Fruit fly (Drosophila melanogaster) whole organism, embryonic: Measurements from ENCODE around the gene drpr.
A peak's percentile ranks its signal among the peaks of the same experiment; 100 is the strongest.

Source experiments
- Awh ChIP-seq: fragments of 200-800 bp; sonication (Bioruptor generic); IDR thresholded peaks from 2 replicates; pipeline ENCODE4, ENCODE4 v1.3.6; 2022; ENCODE audit warnings: missing biosample characterization, missing genetic modification characterization
- CG10147 ChIP-seq: fragments of 200-800 bp; sonication (Bioruptor generic); optimal IDR thresholded peaks from 2 replicates; lab custom pipeline; 2019; ENCODE audit warnings: missing biosample characterization, mild to moderate bottlenecking, missing genetic modification characterization, moderate library complexity
- CG10654 ChIP-seq: fragments of 200-800 bp; sonication (Bioruptor generic); optimal IDR thresholded peaks from 2 replicates; lab custom pipeline; 2016; ENCODE audit warnings: missing biosample characterization, missing genetic modification characterization
- CG11093 ChIP-seq: fragments of 200-800 bp; sonication (Bioruptor generic); IDR thresholded peaks from 3 replicates; pipeline ENCODE4 v1.3.6; 2022; ENCODE audit warnings: missing biosample characterization, missing genetic modification characterization
- CG11456 ChIP-seq: fragments of 200-800 bp; sonication (Bioruptor generic); IDR thresholded peaks from 3 replicates; pipeline ENCODE4 v1.3.6; 2022; ENCODE audit warnings: missing biosample characterization, missing genetic modification characterization
- CG11560 ChIP-seq: fragments of 200-800 bp; sonication (Bioruptor generic); IDR thresholded peaks from 3 replicates; pipeline ENCODE4 v1.3.6; 2022; ENCODE audit warnings: missing biosample characterization, missing genetic modification characterization
- CG15479 ChIP-seq: fragments of 200-800 bp; sonication (Bioruptor generic); optimal IDR thresholded peaks from 3 replicates; lab custom pipeline; 2019; ENCODE audit warnings: missing biosample characterization, mild to moderate bottlenecking, missing genetic modification characterization, moderate library complexity
- CG1647 ChIP-seq: fragments of 200-800 bp; sonication (Bioruptor generic); optimal IDR thresholded peaks from 3 replicates; lab custom pipeline; 2016; ENCODE audit warnings: missing biosample characterization, missing genetic modification characterization
- CG17186 ChIP-seq: fragments of 200-800 bp; sonication (Bioruptor generic); optimal IDR thresholded peaks from 3 replicates; lab custom pipeline; 2017; ENCODE audit warnings: missing biosample characterization, missing genetic modification reagents, missing genetic modification characterization
- CG17361 ChIP-seq: fragments of 200-800 bp; sonication (Bioruptor generic); IDR thresholded peaks from 3 replicates; pipeline ENCODE4 v1.3.6; 2022; ENCODE audit warnings: missing biosample characterization, missing genetic modification characterization
- CG1792 ChIP-seq: fragments of 200-800 bp; sonication (Bioruptor generic); optimal IDR thresholded peaks from 2 replicates; lab custom pipeline; 2016; ENCODE audit warnings: missing biosample characterization, missing genetic modification characterization
- CG2202 ChIP-seq: fragments of 200-800 bp; sonication (Bioruptor generic); optimal IDR thresholded peaks from 2 replicates; lab custom pipeline; 2018; ENCODE audit warnings: missing biosample characterization, mild to moderate bottlenecking, missing genetic modification characterization
- CG2889 ChIP-seq: fragments of 200-800 bp; sonication (Bioruptor generic); IDR thresholded peaks from 3 replicates; pipeline ENCODE4 v1.3.6; 2022; ENCODE audit warnings: missing biosample characterization, missing genetic modification characterization
- CG32772 ChIP-seq: fragments of 200-800 bp; sonication (Bioruptor generic); IDR thresholded peaks from 2 replicates; pipeline ENCODE4 v1.3.6; 2022; ENCODE audit warnings: missing biosample characterization, missing genetic modification characterization
- CG42726 ChIP-seq: fragments of 200-800 bp; sonication (Bioruptor generic); IDR thresholded peaks from 2 replicates; pipeline ENCODE4 v1.3.6; 2022; ENCODE audit warnings: missing biosample characterization, missing genetic modification characterization; ENCODE audit not compliant: partially characterized antibody
- CG43689 ChIP-seq: fragments of 200-800 bp; sonication (Bioruptor generic); IDR thresholded peaks from 2 replicates; pipeline ENCODE4 v1.3.6; 2022; ENCODE audit warnings: missing biosample characterization, missing genetic modification characterization
- CG8290 ChIP-seq, 3 experiments: fragments of 200-800 bp; sonication (Bioruptor generic); optimal IDR thresholded peaks; 2 replicates each; lab custom pipeline; 2016 to 2019; ENCODE audit warnings: missing biosample characterization in 3 of 3, missing genetic modification characterization in 3 of 3, mild to moderate bottlenecking in 2 of 3, moderate library complexity in 1 of 3
- CG8765 ChIP-seq: fragments of 200-800 bp; sonication (Bioruptor generic); IDR thresholded peaks from 2 replicates; pipeline ENCODE4 v1.3.6; 2022; ENCODE audit warnings: missing biosample characterization, missing genetic modification characterization
- CG9215 ChIP-seq: fragments of 200-800 bp; sonication (Bioruptor generic); IDR thresholded peaks from 2 replicates; pipeline ENCODE4 v1.3.6; 2022; ENCODE audit warnings: missing biosample characterization, missing genetic modification characterization
- Camta ChIP-seq: fragments of 200-800 bp; sonication (Bioruptor generic); optimal IDR thresholded peaks from 2 replicates; lab custom pipeline; 2016; ENCODE audit warnings: missing biosample characterization, missing genetic modification characterization
- Hsf ChIP-seq: fragments of 200-800 bp; sonication (Bioruptor generic); optimal IDR thresholded peaks from 3 replicates; lab custom pipeline; 2016; ENCODE audit warnings: missing biosample characterization, missing genetic modification characterization
- MTF-1 ChIP-seq: fragments of 200-800 bp; sonication (Bioruptor generic); optimal IDR thresholded peaks from 2 replicates; lab custom pipeline; 2018; ENCODE audit warnings: missing biosample characterization, mild to moderate bottlenecking, missing genetic modification characterization, borderline replicate concordance
- NC2α ChIP-seq: fragments of 200-800 bp; sonication (Bioruptor generic); optimal IDR thresholded peaks from 2 replicates; lab custom pipeline; 2016; ENCODE audit warnings: missing biosample characterization, missing genetic modification characterization
- Poxn ChIP-seq: fragments of 200-800 bp; sonication (Bioruptor generic); IDR thresholded peaks from 2 replicates; pipeline ENCODE4 v1.3.6; 2022; ENCODE audit warnings: missing biosample characterization, missing genetic modification characterization
- Ssrp ChIP-seq: fragments of 200-800 bp; sonication (Bioruptor generic); optimal IDR thresholded peaks from 2 replicates; lab custom pipeline; 2018; ENCODE audit warnings: missing biosample characterization, mild to moderate bottlenecking, missing genetic modification characterization, moderate library complexity
- Stat92E ChIP-seq, 3 experiments: fragments of >200 bp in 2 of 3; fragments of 200-800 bp in 1 of 3; sonication (Bioruptor generic) in 1 of 3; optimal IDR thresholded peaks; 2 replicates each; lab custom pipeline; 2017 to 2019; ENCODE audit warnings: missing biosample characterization in 3 of 3, missing genetic modification characterization in 3 of 3, mild to moderate bottlenecking in 1 of 3, moderate library complexity in 1 of 3
- ac ChIP-seq: fragments of 200-800 bp; sonication (Bioruptor generic); optimal IDR thresholded peaks from 3 replicates; lab custom pipeline; 2017; ENCODE audit warnings: missing biosample characterization, mild to moderate bottlenecking, missing genetic modification characterization
- crp ChIP-seq, 2 experiments: fragments of 200-800 bp; sonication (Bioruptor generic); optimal IDR thresholded peaks; 2 replicates in 1 of 2; 3 replicates in 1 of 2; lab custom pipeline; 2017; ENCODE audit warnings: missing biosample characterization in 2 of 2, missing genetic modification characterization in 2 of 2, mild to moderate bottlenecking in 1 of 2, moderate library complexity in 1 of 2
- dimm ChIP-seq: fragments of 200-800 bp; sonication (Bioruptor generic); IDR thresholded peaks from 2 replicates; pipeline ENCODE4 v1.3.6; 2022; ENCODE audit warnings: missing biosample characterization, missing genetic modification characterization
- fd96Cb ChIP-seq: fragments of 200-800 bp; sonication (Bioruptor generic); optimal IDR thresholded peaks from 2 replicates; lab custom pipeline; 2018; ENCODE audit warnings: missing biosample characterization, mild to moderate bottlenecking, missing genetic modification characterization, moderate library complexity
- gro ChIP-seq: fragments of 200-800 bp; sonication (Bioruptor generic); optimal IDR thresholded peaks from 2 replicates; lab custom pipeline; 2016; ENCODE audit warnings: missing biosample characterization, missing genetic modification characterization
- jing ChIP-seq: fragments of 200-800 bp; sonication (Bioruptor generic); optimal IDR thresholded peaks from 2 replicates; lab custom pipeline; 2018; ENCODE audit warnings: missing biosample characterization, mild to moderate bottlenecking, missing genetic modification characterization
- lola ChIP-seq, 3 experiments: fragments of >200 bp in 2 of 3; fragments of 200-800 bp in 1 of 3; sonication (Bioruptor generic) in 1 of 3; optimal IDR thresholded peaks; 2 replicates each; lab custom pipeline; 2017 to 2019; ENCODE audit warnings: missing biosample characterization in 3 of 3, missing genetic modification characterization in 3 of 3, mild to moderate bottlenecking in 1 of 3, moderate library complexity in 1 of 3
- mam ChIP-seq: fragments of 200-800 bp; sonication (Bioruptor generic); optimal IDR thresholded peaks from 3 replicates; lab custom pipeline; 2016; ENCODE audit warnings: missing biosample characterization, missing genetic modification characterization
- odd ChIP-seq: fragments of 200-800 bp; sonication (Bioruptor generic); optimal IDR thresholded peaks from 2 replicates; lab custom pipeline; 2017; ENCODE audit warnings: missing biosample characterization, mild to moderate bottlenecking, missing genetic modification characterization
- pho ChIP-seq: fragments of 200-800 bp; sonication (Bioruptor generic); optimal IDR thresholded peaks from 2 replicates; lab custom pipeline; 2016; ENCODE audit warnings: missing biosample characterization, missing genetic modification characterization
- pros ChIP-seq: fragments of 200-800 bp; sonication (Bioruptor generic); optimal IDR thresholded peaks from 3 replicates; lab custom pipeline; 2019; ENCODE audit warnings: missing biosample characterization, mild to moderate bottlenecking, missing genetic modification characterization, moderate library complexity
- ranshi ChIP-seq: fragments of 200-800 bp; sonication (Bioruptor generic); IDR thresholded peaks from 2 replicates; pipeline ENCODE4 v1.3.6; 2022; ENCODE audit warnings: missing biosample characterization, missing genetic modification characterization
- rib ChIP-seq: fragments of 200-800 bp; sonication (Bioruptor generic); IDR thresholded peaks from 2 replicates; pipeline ENCODE4 v1.3.6; 2022; ENCODE audit warnings: missing biosample characterization, missing genetic modification characterization
- row ChIP-seq: fragments of 200-800 bp; sonication (Bioruptor generic); IDR thresholded peaks from 3 replicates; pipeline ENCODE4 v1.3.6; 2022; ENCODE audit warnings: missing biosample characterization, missing genetic modification characterization
- sisA ChIP-seq: fragments of 200-800 bp; sonication (Bioruptor generic); IDR thresholded peaks from 2 replicates; pipeline ENCODE4 v1.3.6; 2022; ENCODE audit warnings: missing biosample characterization, missing genetic modification characterization
- slbo ChIP-seq: fragments of 200-800 bp; sonication (Bioruptor generic); IDR thresholded peaks from 2 replicates; pipeline ENCODE4 v1.3.6; 2022; ENCODE audit warnings: missing biosample characterization, missing genetic modification characterization
- sug ChIP-seq: fragments of 200-800 bp; optimal IDR thresholded peaks from 2 replicates; lab custom pipeline; 2019; ENCODE audit warnings: missing biosample characterization, mild to moderate bottlenecking, missing genetic modification characterization, moderate library complexity
- tgo ChIP-seq: fragments of 200-800 bp; sonication (Bioruptor generic); IDR thresholded peaks from 3 replicates; pipeline ENCODE4 v1.3.6; 2022; ENCODE audit warnings: missing biosample characterization, missing genetic modification characterization
- tin ChIP-seq: fragments of 200-800 bp; sonication (Bioruptor generic); optimal IDR thresholded peaks from 3 replicates; lab custom pipeline; 2016; ENCODE audit warnings: missing biosample characterization, missing genetic modification characterization
- unc-4 ChIP-seq: fragments of 200-800 bp; sonication (Bioruptor generic); IDR thresholded peaks from 2 replicates; pipeline ENCODE4 v1.3.6; 2022; ENCODE audit warnings: missing biosample characterization, missing genetic modification characterization; ENCODE audit not compliant: partially characterized antibody
- vfl ChIP-seq: fragments of 200-800 bp; sonication (Bioruptor generic); optimal IDR thresholded peaks from 2 replicates; lab custom pipeline; 2016; ENCODE audit warnings: missing biosample characterization, missing genetic modification characterization
- z ChIP-seq: fragments of 200-800 bp; sonication (Bioruptor generic); IDR thresholded peaks from 3 replicates; pipeline ENCODE4 v1.3.6; 2022; ENCODE audit warnings: missing biosample characterization, missing genetic modification characterization

The drpr gene

dm6 chr3L:1746338-1747199 lies 15.7 kb upstream of the drpr start, which contains the start of gene CG13921 (continued):
- TF ChIP-seq tin (peak; percentile 100), crp (GFP tag; optimal IDR thresholded peaks at IDR 0.05; lab: Kevin White, UChicago) (peak in 1 of 2 experiments; percentile 76), gro (peak; percentile 99), CG17186 (peak; percentile 97), lola (GFP tag; optimal IDR thresholded peaks at IDR 0.05; lab: Kevin White, UChicago) (peak in 1 of 3 experiments; percentile 99), sug (tag; lab: Kevin White, UChicago) (peak; percentile 93), odd (GFP tag; lab: Kevin White, UChicago) (peak; percentile 97), ac (peak; percentile 95), CG11093 (GFP tag; lab: Robert Waterston, UW) (peak; percentile 97), CG10147 (GFP tag; lab: Kevin White, UChicago) (peak; percentile 98), unc-4 (GFP tag; lab: Robert Waterston, UW) (no peak), NC2α (peak; percentile 98), slbo (GFP tag; lab: Robert Waterston, UW) (peak; percentile 99), CG42726 (GFP tag; lab: Robert Waterston, UW) (no peak), Hsf (GFP tag; lab: Kevin White, UChicago) (peak; percentile 99), CG17361 (peak; percentile 99), ranshi (GFP tag; lab: Robert Waterston, UW) (peak; percentile 99), rib (GFP tag; lab: Robert Waterston, UW) (peak; percentile 97), dimm (peak; percentile 97), CG43689 (GFP tag; lab: Robert Waterston, UW) (peak; percentile 96), CG32772 (GFP tag; lab: Robert Waterston, UW) (peak; percentile 99), CG8765 (GFP tag; lab: Robert Waterston, UW) (peak; percentile 99), mam (GFP tag; lab: Kevin White, UChicago) (peak; percentile 99), MTF-1 (GFP tag; lab: Kevin White, UChicago) (peak; percentile 98), jing (GFP tag; lab: Kevin White, UChicago) (peak; percentile 98), CG1792 (peak; percentile 99), Awh (GFP tag; lab: Robert Waterston, UW) (peak; percentile 99), CG2889 (GFP tag; lab: Robert Waterston, UW) (peak; percentile 98), CG1647 (GFP tag; lab: Kevin White, UChicago) (peak; percentile 99), CG10654 (GFP tag; lab: Kevin White, UChicago) (peak; percentile 99), CG11560 (peak; percentile 89), Poxn (GFP tag; lab: Robert Waterston, UW) (peak; percentile 94), vfl (GFP tag; lab: Kevin White, UChicago) (peak; percentile 98), Ssrp (tag; lab: Kevin White, UChicago) (peak; percentile 99), pros (GFP tag; lab: Kevin White, UChicago) (peak; percentile 46), pho (GFP tag; lab: Kevin White, UChicago) (peak; percentile 97), CG9215 (GFP tag; lab: Robert Waterston, UW) (peak; percentile 97), CG11456 (GFP tag; lab: Robert Waterston, UW) (peak; percentile 99), Camta (GFP tag; lab: Kevin White, UChicago) (peak; percentile 99), fd96Cb (peak; percentile 100), CG15479 (GFP tag; lab: Kevin White, UChicago) (peak; percentile 98), z (GFP tag; lab: Robert Waterston, UW) (peak; percentile 87), tgo (GFP tag; lab: Robert Waterston, UW) (peak; percentile 99), row (GFP tag; lab: Robert Waterston, UW) (peak; percentile 99), CG2202 (tag; lab: Kevin White, UChicago) (peak; percentile 98), sisA (peak; percentile 100), CG8290 (GFP tag; optimal IDR thresholded peaks at IDR 0.05; lab: Kevin White, UChicago) (peak; percentile 100), CG8290 (tag; optimal IDR thresholded peaks at IDR 0.05; lab: Kevin White, UChicago) (peak; percentile 95 to 99), Stat92E (GFP tag; optimal IDR thresholded peaks at IDR 0.05; lab: Kevin White, UChicago) (peak in 1 of 3 experiments; percentile 99)
